Worm (Caenorhabditis elegans) whole organism, young adult: ENCODE data around the gene C39E6.2.

ENCODE experiments used
- B0261.1 ChIP-seq: sonication (generic microtip); optimal IDR thresholded peaks from 2 replicates; lab custom pipeline; 2016; ENCODE audit warnings: mild to moderate bottlenecking, missing genetic modification characterization, moderate library complexity, missing compliant biosample characterization
- F23B12.7 ChIP-seq: sonication (generic microtip); optimal IDR thresholded peaks from 2 replicates; lab custom pipeline; 2017; ENCODE audit warnings: missing genetic modification characterization, mild to moderate bottlenecking, missing compliant biosample characterization, antibody characterized with exemption, moderate library complexity; ENCODE audit not compliant: insufficient read depth
- F33H1.4 ChIP-seq: fragments of 200-800 bp; sonication (Bioruptor generic); IDR thresholded peaks from 2 replicates; pipeline ENCODE4 v1.3.6; 2022; ENCODE audit warnings: missing genetic modification reagents, missing genetic modification characterization, missing compliant biosample characterization
- F37B4.10 ChIP-seq: fragments of 200-800 bp; sonication (Bioruptor generic); IDR thresholded peaks from 2 replicates; pipeline ENCODE4 v1.3.6; 2022; ENCODE audit warnings: missing genetic modification characterization, missing compliant biosample characterization
- F52B5.7 ChIP-seq: sonication (generic microtip); optimal IDR thresholded peaks from 2 replicates; lab custom pipeline; 2016; ENCODE audit warnings: mild to moderate bottlenecking, missing genetic modification characterization, missing compliant biosample characterization
- T26A5.8 ChIP-seq: sonication (generic microtip); optimal IDR thresholded peaks from 2 replicates; lab custom pipeline; 2016; ENCODE audit warnings: missing genetic modification characterization, missing compliant biosample characterization
- Y56A3A.18 ChIP-seq: fragments of 200-800 bp; sonication (Bioruptor generic); IDR thresholded peaks from 2 replicates; pipeline ENCODE4 v1.3.6; 2022; ENCODE audit warnings: missing genetic modification reagents, missing genetic modification characterization, missing compliant biosample characterization
- ZK185.1 ChIP-seq: sonication (generic microtip); optimal IDR thresholded peaks from 2 replicates; lab custom pipeline; 2016; ENCODE audit warnings: mild to moderate bottlenecking, missing genetic modification characterization, missing compliant biosample characterization; ENCODE audit not compliant: poor library complexity, severe bottlenecking
- attf-5 ChIP-seq: fragments of 200-800 bp; sonication (Bioruptor generic); optimal IDR thresholded peaks from 2 replicates; lab custom pipeline; 2018; ENCODE audit warnings: mild to moderate bottlenecking, missing genetic modification characterization, missing compliant biosample characterization
- bed-2 ChIP-seq: fragments of 200-800 bp; sonication (Bioruptor generic); IDR thresholded peaks from 2 replicates; pipeline ENCODE4 v1.3.6; 2022; ENCODE audit warnings: missing genetic modification reagents, missing genetic modification characterization, missing compliant biosample characterization
- cebp-2 ChIP-seq: fragments of 200-800 bp; sonication (Bioruptor generic); IDR thresholded peaks from 2 replicates; pipeline ENCODE4 v1.3.6; 2022; ENCODE audit warnings: missing genetic modification characterization, missing compliant biosample characterization
- ceh-58 ChIP-seq: fragments of 200-800 bp; sonication (Bioruptor generic); IDR thresholded peaks from 2 replicates; pipeline ENCODE4 v1.3.6; 2022; ENCODE audit warnings: missing genetic modification characterization, missing compliant biosample characterization
- ceh-79 ChIP-seq: sonication (generic microtip); optimal IDR thresholded peaks from 2 replicates; lab custom pipeline; 2017; ENCODE audit warnings: mild to moderate bottlenecking, missing genetic modification characterization, missing compliant biosample characterization
- ceh-91 ChIP-seq: fragments of 200-800 bp; sonication (Bioruptor generic); IDR thresholded peaks from 2 replicates; pipeline ENCODE4 v1.3.6; 2022; ENCODE audit warnings: missing genetic modification reagents, missing genetic modification characterization, missing compliant biosample characterization
- ets-4 ChIP-seq: fragments of 200-800 bp; sonication (Bioruptor generic); optimal IDR thresholded peaks from 2 replicates; lab custom pipeline; 2018; ENCODE audit warnings: mild to moderate bottlenecking, missing genetic modification characterization, missing compliant biosample characterization
- hlh-26 ChIP-seq: fragments of 200-800 bp; sonication (Bioruptor generic); conservative IDR thresholded peaks from 2 replicates; pipeline ENCODE4 v1.3.6; 2022; ENCODE audit warnings: missing genetic modification reagents, missing genetic modification characterization, missing compliant biosample characterization
- lin-35 ChIP-seq, 3 experiments: fragments of 150-350 bp in 2 of 3; sonication (generic microtip) in 1 of 3; optimal IDR thresholded peaks; 2 replicates each; lab custom pipeline; 2014 to 2018; ENCODE audit warnings: missing biosample characterization in 3 of 3, missing genetic modification characterization in 3 of 3, missing genetic modification reagents in 3 of 3
- lir-1 ChIP-seq: fragments of 200-800 bp; sonication (Bioruptor generic); conservative IDR thresholded peaks from 2 replicates; pipeline ENCODE4 v1.3.6; 2022; ENCODE audit warnings: missing genetic modification reagents, missing genetic modification characterization, missing compliant biosample characterization
- lsy-27 ChIP-seq: sonication (generic microtip); optimal IDR thresholded peaks from 2 replicates; lab custom pipeline; 2017; ENCODE audit warnings: missing genetic modification characterization, mild to moderate bottlenecking, missing compliant biosample characterization, antibody characterized with exemption, missing genotype, borderline replicate concordance; ENCODE audit not compliant: insufficient read depth
- madf-10 ChIP-seq: sonication (generic microtip); optimal IDR thresholded peaks from 2 replicates; lab custom pipeline; 2016; ENCODE audit warnings: mild to moderate bottlenecking, missing genetic modification characterization, missing compliant biosample characterization
- madf-6 ChIP-seq: fragments of 200-800 bp; sonication (Bioruptor generic); IDR thresholded peaks from 2 replicates; pipeline ENCODE4 v1.3.6; 2022; ENCODE audit warnings: missing genetic modification reagents, missing genetic modification characterization, missing compliant biosample characterization
- mcd-1 ChIP-seq: fragments of 200-800 bp; sonication (Bioruptor generic); IDR thresholded peaks from 2 replicates; pipeline ENCODE4 v1.3.6; 2022; ENCODE audit warnings: missing genetic modification reagents, missing genetic modification characterization, missing compliant biosample characterization
- mel-28 ChIP-seq: sonication (generic microtip); optimal IDR thresholded peaks from 2 replicates; lab custom pipeline; 2016; ENCODE audit warnings: borderline replicate concordance, mild to moderate bottlenecking, missing genetic modification characterization, missing compliant biosample characterization
- mes-4 ChIP-seq: sonication (generic microtip); optimal IDR thresholded peaks from 2 replicates; lab custom pipeline; 2016; ENCODE audit warnings: missing genotype, missing genetic modification characterization, missing compliant biosample characterization
- mxl-1 ChIP-seq: sonication (generic microtip); optimal IDR thresholded peaks from 2 replicates; lab custom pipeline; 2016; ENCODE audit warnings: missing genetic modification characterization, missing compliant biosample characterization
- nhr-120 ChIP-seq: fragments of 200-800 bp; sonication (Bioruptor generic); IDR thresholded peaks from 2 replicates; pipeline ENCODE4 v1.3.6; 2022; ENCODE audit warnings: missing genetic modification characterization, missing compliant biosample characterization
- repo-1 ChIP-seq: sonication (generic microtip); optimal IDR thresholded peaks from 2 replicates; lab custom pipeline; 2017; ENCODE audit warnings: mild to moderate bottlenecking, missing genetic modification characterization, missing compliant biosample characterization
- sea-2 ChIP-seq: fragments of 200-800 bp; sonication (Bioruptor generic); IDR thresholded peaks from 2 replicates; pipeline ENCODE4 v1.3.6; 2022; ENCODE audit warnings: missing genetic modification characterization, missing compliant biosample characterization
- snpc-1.3 ChIP-seq: sonication (generic microtip); optimal IDR thresholded peaks from 2 replicates; lab custom pipeline; 2017; ENCODE audit warnings: missing genetic modification characterization, mild to moderate bottlenecking, missing compliant biosample characterization, antibody characterized with exemption, moderate library complexity, missing genotype, missing genetic modification reagents; ENCODE audit not compliant: insufficient read depth
- snpc-3.4 ChIP-seq: sonication (generic microtip); optimal IDR thresholded peaks from 2 replicates; lab custom pipeline; 2017; ENCODE audit warnings: missing genetic modification characterization, mild to moderate bottlenecking, missing compliant biosample characterization, antibody characterized with exemption, moderate library complexity, missing genotype, missing genetic modification reagents
- tlf-1 ChIP-seq: fragments of 200-800 bp; sonication (Bioruptor generic); optimal IDR thresholded peaks from 2 replicates; lab custom pipeline; 2018; ENCODE audit warnings: mild to moderate bottlenecking, missing genetic modification characterization, missing compliant biosample characterization
- unc-62 ChIP-seq: fragments of 150-350 bp; optimal IDR thresholded peaks from 2 replicates; lab custom pipeline; 2014; ENCODE audit warnings: missing biosample characterization, missing genetic modification reagents, missing genetic modification characterization
- zim-3 ChIP-seq: sonication (generic microtip); optimal IDR thresholded peaks from 2 replicates; lab custom pipeline; 2017; ENCODE audit warnings: mild to moderate bottlenecking, missing genetic modification characterization, moderate library complexity, missing compliant biosample characterization
- ztf-18 ChIP-seq: sonication (generic microtip); optimal IDR thresholded peaks from 2 replicates; lab custom pipeline; 2016; ENCODE audit warnings: missing genotype, mild to moderate bottlenecking, missing genetic modification characterization, missing compliant biosample characterization
- ztf-22 ChIP-seq: fragments of 200-800 bp; sonication (Bioruptor generic); optimal IDR thresholded peaks from 2 replicates; lab custom pipeline; 2018; ENCODE audit warnings: mild to moderate bottlenecking, missing genetic modification characterization, moderate library complexity, missing compliant biosample characterization
- ztf-26 ChIP-seq: sonication (generic microtip); optimal IDR thresholded peaks from 2 replicates; lab custom pipeline; 2017; ENCODE audit warnings: missing genetic modification characterization, missing compliant biosample characterization

C39E6.2 gene

DNA sequence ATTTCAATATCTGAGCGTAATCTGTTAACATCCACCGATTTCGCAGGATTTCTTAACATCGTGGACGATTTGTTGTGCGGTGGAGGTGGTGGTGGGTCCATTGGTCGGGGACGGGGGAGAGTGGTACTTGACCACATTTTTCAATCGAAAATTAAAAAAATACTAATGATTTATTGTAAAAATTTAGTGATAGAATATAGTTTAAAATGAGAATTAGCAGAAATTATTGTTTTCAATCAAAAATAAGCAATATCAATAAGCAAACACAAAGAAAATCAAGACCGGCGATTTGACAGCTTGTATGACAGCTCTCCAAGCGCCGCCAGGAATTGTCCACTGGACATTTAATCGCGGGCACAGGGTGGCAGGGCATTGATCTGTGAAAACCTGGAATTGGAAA is 27.3 kb upstream of the C39E6.2 start, which contains the start of gene hum-10:
TSS of gene hum-10 (minus strand) at position 101 of the 400 bp plus-strand sequence.
- no peak for TF ChIP-seq snpc-1.3 (tag; lab: Kevin White, UChicago)
- no peak for TF ChIP-seq sea-2
- TF ChIP-seq madf-6 (GFP tag; lab: Robert Waterston, UW) = no peak
- no peak for TF ChIP-seq B0261.1
- TF ChIP-seq ZK185.1 (tag; lab: Kevin White, UChicago) = no peak
- TF ChIP-seq F37B4.10 (GFP tag; lab: Robert Waterston, UW) = no peak
- no peak for TF ChIP-seq T26A5.8 (tag; lab: Kevin White, UChicago)
- TF ChIP-seq attf-5 (GFP tag; lab: Kevin White, UChicago) = no peak
- no peak for TF ChIP-seq ztf-22
- TF ChIP-seq F23B12.7 (tag; lab: Kevin White, UChicago) = no peak
- no peak for TF ChIP-seq lir-1 (GFP tag; lab: Robert Waterston, UW)
- TF ChIP-seq F52B5.7 (tag; lab: Kevin White, UChicago) = no peak

ce11 chrX:4769885-4770284 is 15.0 kb upstream of the C39E6.2 start, which contains the start of gene npr-1:
npr-1 (minus strand) TSS chrX:4769985.
- TF ChIP-seq hlh-26 (GFP tag; lab: Robert Waterston, UW) (no peak), ceh-79 (tag; lab: Kevin White, UChicago) (no peak), lsy-27 (tag; lab: Kevin White, UChicago) (no peak), ztf-26 (tag; lab: Kevin White, UChicago) (no peak), mel-28 (tag; lab: Kevin White, UChicago) (no peak), madf-10 (tag; lab: Kevin White, UChicago) (no peak), T26A5.8 (tag; lab: Kevin White, UChicago) (no peak), ztf-18 (tag; lab: Kevin White, UChicago) (no peak), bed-2 (GFP tag; lab: Robert Waterston, UW) (no peak), snpc-3.4 (tag; lab: Kevin White, UChicago) (no peak)

DNA sequence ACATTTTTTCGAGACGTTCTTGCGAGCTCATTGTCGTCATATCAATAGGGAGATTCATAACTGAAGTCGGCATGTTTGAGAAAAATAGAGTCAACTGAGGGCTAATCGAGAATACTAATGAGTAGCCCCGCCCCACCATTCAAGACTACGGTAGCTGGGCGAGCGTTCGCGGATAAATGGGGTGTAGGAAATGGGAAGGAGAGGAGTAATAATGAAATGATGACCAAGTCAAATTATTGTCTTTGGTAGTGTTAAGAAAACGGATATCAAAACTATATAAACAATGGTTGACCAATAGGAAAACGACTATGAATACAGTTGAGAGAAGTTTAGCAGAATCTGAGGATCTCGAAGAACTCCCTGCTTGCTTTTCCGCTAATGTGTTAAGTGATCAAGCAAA is 6.6 kb upstream of the C39E6.2 start, which contains the start of gene mls-2:
TSS of gene mls-2 (minus strand) at position 101 of the 400 bp plus-strand sequence.
- TF ChIP-seq lin-35 (GFP tag; optimal IDR thresholded peaks at IDR 0.05; lab: Kevin White, UChicago) (no peak), repo-1 (no peak), cebp-2 (GFP tag; lab: Robert Waterston, UW) (no peak), mcd-1 (GFP tag; lab: Robert Waterston, UW) (no peak), ztf-18 (tag; lab: Kevin White, UChicago) (no peak), unc-62 (GFP tag; lab: Kevin White, UChicago) (no peak), ztf-22 (no peak), tlf-1 (GFP tag; lab: Kevin White, UChicago) (no peak), Y56A3A.18 (GFP tag; lab: Robert Waterston, UW) (no peak), ceh-91 (GFP tag; lab: Robert Waterston, UW) (no peak)

DNA sequence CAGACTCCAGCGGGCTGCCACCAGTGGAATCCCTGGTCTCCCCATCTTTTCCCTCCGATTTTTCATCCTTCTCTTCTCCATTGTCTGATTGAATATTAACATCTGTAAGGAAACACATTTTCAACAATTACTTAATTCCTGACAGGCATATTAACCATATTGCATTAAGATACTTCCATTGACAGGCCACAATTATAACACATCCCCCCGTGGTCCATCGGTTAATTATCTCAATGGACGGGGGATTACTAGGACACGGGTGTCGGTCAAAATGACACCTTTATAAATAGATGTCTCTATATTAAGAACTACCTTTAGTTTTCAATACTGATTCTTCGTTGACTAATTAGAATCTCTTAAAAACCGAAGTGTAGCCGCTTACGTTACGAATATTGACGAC is 4.8 kb upstream of the C39E6.2 start:
- TF ChIP-seq ceh-58 (no peak), ets-4 (GFP tag; lab: Kevin White, UChicago) (no peak), zim-3 (tag; lab: Kevin White, UChicago) (no peak), nhr-120 (GFP tag; lab: Robert Waterston, UW) (no peak), mxl-1 (tag; lab: Kevin White, UChicago) (no peak), mes-4 (no peak), F33H1.4 (GFP tag; lab: Robert Waterston, UW) (no peak), tlf-1 (GFP tag; lab: Kevin White, UChicago) (no peak), B0261.1 (no peak)
- TF ChIP-seq, all 124 proteins: peak for 0
